Worm (Caenorhabditis elegans) whole organism, L4/young adult: Measurements from ENCODE around the gene srw-143.

Source experiments
- W03F9.2 ChIP-seq: fragments of 150-350 bp; optimal IDR thresholded peaks from 2 replicates; lab custom pipeline; 2014; ENCODE audit warnings: missing biosample characterization, missing genetic modification characterization
- dao-5 ChIP-seq: sonication (generic microtip); optimal IDR thresholded peaks from 2 replicates; lab custom pipeline; 2016; ENCODE audit warnings: missing genotype, missing genetic modification characterization, moderate library complexity, missing compliant biosample characterization
- him-1 ChIP-seq: sonication (generic microtip); optimal IDR thresholded peaks from 2 replicates; lab custom pipeline; 2016; ENCODE audit warnings: missing genotype, missing genetic modification reagents, missing genetic modification characterization, missing compliant biosample characterization

DNA sequence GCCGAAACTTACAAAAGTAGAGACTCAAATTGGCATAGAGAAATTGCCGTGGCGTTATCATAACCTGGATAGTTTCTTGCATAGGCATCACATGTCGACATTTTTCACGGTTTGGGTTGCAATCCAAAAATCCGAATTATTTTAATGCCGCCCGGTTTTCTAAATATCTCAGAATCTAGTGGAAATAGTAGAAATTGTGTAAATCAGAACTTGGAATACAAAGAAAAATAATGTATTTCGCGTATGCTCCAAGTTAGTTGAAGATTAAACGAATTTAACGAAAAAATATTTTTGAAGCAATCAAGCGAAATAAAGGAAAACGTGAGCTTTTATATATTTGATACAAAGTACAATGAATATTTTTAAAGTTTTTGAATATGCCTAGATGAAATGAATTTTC, 19.6 kb upstream of the srw-143 start, which contains the start of gene srw-144:
- TF ChIP-seq dao-5 (tag; lab: Kevin White, UChicago) (no peak), W03F9.2 (tag; lab: Kevin White, UChicago) (no peak), him-1 (tag; lab: Kevin White, UChicago) (no peak)
